Worm (Caenorhabditis elegans) whole organism, L4/young adult: ENCODE data around the gene gpcp-2.

ENCODE experiments used
- W03F9.2 ChIP-seq: fragments of 150-350 bp; optimal IDR thresholded peaks from 2 replicates; lab custom pipeline; 2014; ENCODE audit warnings: missing biosample characterization, missing genetic modification characterization
- dao-5 ChIP-seq: sonication (generic microtip); optimal IDR thresholded peaks from 2 replicates; lab custom pipeline; 2016; ENCODE audit warnings: missing genotype, missing genetic modification characterization, moderate library complexity, missing compliant biosample characterization
- him-1 ChIP-seq: sonication (generic microtip); optimal IDR thresholded peaks from 2 replicates; lab custom pipeline; 2016; ENCODE audit warnings: missing genotype, missing genetic modification reagents, missing genetic modification characterization, missing compliant biosample characterization

- TF ChIP-seq him-1 (tag; lab: Kevin White, UChicago) (no peak), dao-5 (no peak), W03F9.2 (tag; lab: Kevin White, UChicago) (no peak)
These were observed 40.5 kb downstream of the gpcp-2 start, which contains the start of gene nrf-6 for ce11 chrII:8032657-8033056.
